Fruit fly (Drosophila melanogaster): ENCODE data around the gene CG14218.
A peak's percentile ranks its signal among the peaks of the same experiment; 100 is the strongest.

CG14218 gene

dm6 chrX:19622924-19623323 lies 41.1 kb upstream of the CG14218 start, which contains the start of the genes Naa20A and MKP-4 (continued):
- TF ChIP-seq CG6175 (GFP tag; IDR thresholded peaks at IDR 0.05) (no peak), tll (GFP tag; optimal IDR thresholded peaks at IDR 0.05) (no peak), ash1 (GFP tag; optimal IDR thresholded peaks at IDR 0.05) (no peak), mirr (GFP tag; optimal IDR thresholded peaks at IDR 0.05) (no peak), org-1 (GFP tag; optimal IDR thresholded peaks at IDR 0.05) (no peak), schlank (tag; optimal IDR thresholded peaks at IDR 0.05) (no peak), caup (GFP tag; optimal IDR thresholded peaks at IDR 0.05; ENCODE audit: severe bottlenecking) (no peak), CG8290 (GFP tag; optimal IDR thresholded peaks at IDR 0.05) (no peak), CG8290 (tag; optimal IDR thresholded peaks at IDR 0.05) (no peak), knrl (GFP tag; IDR thresholded peaks at IDR 0.05; ENCODE audit: partially characterized antibody) (peak; percentile 68), CG9727 (GFP tag; optimal IDR thresholded peaks at IDR 0.05) (no peak), Doc2 (GFP tag; IDR thresholded peaks at IDR 0.05) (no peak), CG1792 (GFP tag; optimal IDR thresholded peaks at IDR 0.05) (no peak), CG30403 (GFP tag; optimal IDR thresholded peaks at IDR 0.05) (no peak), Myb (GFP tag; optimal IDR thresholded peaks at IDR 0.05) (peak; percentile 16), cas (GFP tag; IDR thresholded peaks at IDR 0.05) (no peak), insv (GFP tag; optimal IDR thresholded peaks at IDR 0.05) (no peak), CG16863 (GFP tag; optimal IDR thresholded peaks at IDR 0.05) (no peak), corto (GFP tag; optimal IDR thresholded peaks at IDR 0.05) (no peak), Mes4 (GFP tag; optimal IDR thresholded peaks at IDR 0.05) (no peak), ase (GFP tag; IDR thresholded peaks at IDR 0.05) (no peak), nerfin-1 (tag; optimal IDR thresholded peaks at IDR 0.05) (peak; percentile 38), CG7928 (GFP tag; optimal IDR thresholded peaks at IDR 0.05) (no peak), da (GFP tag; optimal IDR thresholded peaks at IDR 0.05) (no peak), NC2α (GFP tag; optimal IDR thresholded peaks at IDR 0.05) (no peak), GATAe (GFP tag; conservative IDR thresholded peaks at IDR 0.05) (no peak), Atf3 (GFP tag; optimal IDR thresholded peaks at IDR 0.05) (no peak), Doc3 (GFP tag; IDR thresholded peaks at IDR 0.05; ENCODE audit: partially characterized antibody) (peak; percentile 58; the same call in 1 of the 3 replicates), CG14014 (GFP tag; IDR thresholded peaks at IDR 0.05) (no peak), CG11398 (GFP tag; optimal IDR thresholded peaks at IDR 0.05) (no peak), p53 (GFP tag; optimal IDR thresholded peaks at IDR 0.05) (no peak), psq (GFP tag; optimal IDR thresholded peaks at IDR 0.05) (no peak), CG11093 (GFP tag; IDR thresholded peaks at IDR 0.05) (no peak), sc (optimal IDR thresholded peaks at IDR 0.05) (no peak), sc (GFP tag; optimal IDR thresholded peaks at IDR 0.05) (no peak), Hsf (GFP tag; optimal IDR thresholded peaks at IDR 0.05) (no peak), gcm2 (GFP tag; optimal IDR thresholded peaks at IDR 0.05) (no peak), CG6813 (GFP tag; optimal IDR thresholded peaks at IDR 0.05) (no peak), BEAF-32 (GFP tag; optimal IDR thresholded peaks at IDR 0.05) (peak; percentile 76), fu2 (GFP tag; optimal IDR thresholded peaks at IDR 0.05) (no peak), Stat92E (GFP tag; optimal IDR thresholded peaks at IDR 0.05) (no peak), CG1832 (GFP tag; optimal IDR thresholded peaks at IDR 0.05) (no peak), al (GFP tag; IDR thresholded peaks at IDR 0.05) (no peak), CG15601 (tag; optimal IDR thresholded peaks at IDR 0.05) (no peak), CG3163 (GFP tag; optimal IDR thresholded peaks at IDR 0.05) (no peak), prd (optimal IDR thresholded peaks at IDR 0.05) (no peak), prd (GFP tag; IDR thresholded peaks at IDR 0.05) (no peak), CG7987 (GFP tag; optimal IDR thresholded peaks at IDR 0.05) (no peak), Usf (GFP tag; optimal IDR thresholded peaks at IDR 0.05) (no peak), CG14965 (GFP tag; optimal IDR thresholded peaks at IDR 0.05; ENCODE audit: borderline replicate concordance) (no peak), CG10267 (tag; optimal IDR thresholded peaks at IDR 0.05) (no peak), CG4360 (GFP tag; IDR thresholded peaks at IDR 0.05) (no peak)

Data from whole organism, embryonic.